Worm (Caenorhabditis elegans): Measurements from ENCODE around the gene srz-10.

ce11 chrV:15313529-15313928 lies 4.6 kb upstream of the srz-10 start:
- TF ChIP-seq nhr-237 (tag; optimal IDR thresholded peaks at IDR 0.05) (no peak), unc-30 (tag; optimal IDR thresholded peaks at IDR 0.05) (no peak), mep-1 (tag; optimal IDR thresholded peaks at IDR 0.05) (no peak), lin-13 (GFP tag; optimal IDR thresholded peaks at IDR 0.05) (no peak), lin-39 (tag; optimal IDR thresholded peaks at IDR 0.05) (no peak), xbp-1 (tag; optimal IDR thresholded peaks at IDR 0.05) (no peak)

Measured in whole organism, L1 larva.